Worm (Caenorhabditis elegans): ENCODE measurements around the gene sdz-11.

Gene sdz-11

DNA sequence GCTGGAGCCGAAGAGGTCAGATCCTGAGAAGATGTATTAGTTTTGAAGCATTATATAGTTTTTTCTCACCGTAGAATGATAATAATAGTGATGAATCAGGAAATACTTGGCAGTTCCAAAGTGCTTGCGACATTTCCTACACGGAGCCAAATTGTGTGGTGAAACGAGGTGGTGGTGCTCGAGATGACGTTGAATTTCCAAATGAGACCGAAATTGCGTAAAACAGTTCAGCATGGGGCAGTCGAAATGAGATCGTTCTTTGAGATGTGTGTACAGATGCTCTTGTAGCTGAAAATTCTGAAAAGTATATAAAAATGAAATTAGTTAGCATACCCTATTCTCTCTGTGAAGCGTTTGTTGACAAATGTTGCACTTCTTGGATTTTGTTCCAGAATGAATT, 24.1 kb downstream of the sdz-11 start, which contains the start of gene C46E10.8:
TSS of gene C46E10.8 (minus strand) at position 101 of the 400 bp plus-strand sequence.
- TF ChIP-seq him-1 (tag; optimal IDR thresholded peaks at IDR 0.05) (no peak), dao-5 (tag; optimal IDR thresholded peaks at IDR 0.05) (no peak)

DNA sequence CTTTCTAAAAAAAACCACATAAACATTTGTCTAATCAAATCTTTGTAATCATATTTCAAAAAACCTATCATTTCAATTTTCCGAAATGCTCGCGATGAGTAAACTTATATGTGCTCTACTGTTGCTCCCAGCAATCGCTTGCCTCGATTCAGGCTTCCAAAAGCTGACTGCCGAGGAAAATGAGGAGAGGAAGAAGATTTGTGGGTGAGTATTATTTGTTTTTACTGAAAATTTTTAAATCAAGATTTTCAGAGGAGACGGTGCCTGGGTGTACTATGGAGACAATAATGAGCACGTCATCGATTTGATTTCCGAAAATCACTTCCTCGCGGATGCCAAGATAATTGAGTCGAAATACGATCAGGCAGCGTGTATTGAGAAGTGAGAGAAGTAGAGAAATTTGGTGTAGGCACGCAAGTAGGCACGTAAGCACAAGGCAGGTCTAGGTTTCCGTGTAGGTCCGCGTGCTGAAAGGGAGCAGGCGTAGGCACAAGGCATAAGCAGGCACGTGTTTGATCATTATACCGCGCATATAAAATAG, 27.8 kb downstream of the sdz-11 start, which contains the start of gene C46E10.1:
TSS of gene C46E10.1 (plus strand) at position 51 of the 541 bp plus-strand sequence.
- TF ChIP-seq W03F9.2 (tag; optimal IDR thresholded peaks at IDR 0.05) (no peak), dao-5 (tag; optimal IDR thresholded peaks at IDR 0.05) (no peak), him-1 (tag; optimal IDR thresholded peaks at IDR 0.05) (no peak)

DNA sequence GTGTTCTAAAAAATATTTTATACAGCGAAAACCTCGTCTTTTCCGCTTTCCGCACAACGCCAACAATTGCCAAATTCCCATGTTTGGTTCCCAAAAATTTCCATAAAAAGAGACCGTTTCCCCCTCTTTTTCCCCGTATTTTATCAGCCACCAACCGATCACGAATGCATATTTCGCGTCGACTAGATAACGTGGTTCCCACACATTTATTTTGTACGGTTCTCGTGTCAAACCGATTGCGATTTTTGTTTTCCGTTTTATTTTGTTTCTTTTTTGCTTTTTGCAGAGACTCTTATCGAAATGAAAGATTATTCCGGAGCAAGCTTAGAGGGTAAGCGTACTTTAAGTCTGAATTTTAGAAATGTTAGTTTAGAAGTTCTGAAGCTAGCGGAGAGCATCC, 31.1 kb downstream of the sdz-11 start, which contains the start of gene C46E10.3:
TSS of gene C46E10.3 (plus strand) at position 301 of the 400 bp plus-strand sequence.
- no peak for TF ChIP-seq him-1 (tag; optimal IDR thresholded peaks at IDR 0.05)

DNA sequence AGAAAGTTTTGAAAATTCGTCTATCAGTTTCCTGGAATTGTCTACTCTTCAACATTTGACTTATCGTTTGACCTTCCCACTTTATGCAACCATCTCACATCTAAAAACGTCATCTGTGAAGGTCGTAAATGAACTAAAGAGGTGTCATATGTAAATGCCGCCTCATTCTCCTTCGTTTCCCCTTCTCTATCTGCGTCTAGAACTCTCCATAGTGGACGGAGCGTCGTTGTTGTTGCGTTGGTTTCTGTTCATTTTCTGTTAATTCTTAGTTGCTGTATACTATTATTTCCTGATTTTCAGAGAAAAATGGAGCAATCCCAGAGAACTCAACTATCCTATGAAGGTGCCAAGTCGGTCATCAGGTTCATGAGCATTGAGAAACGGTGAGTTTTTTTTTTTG, 35.1 kb downstream of the sdz-11 start, which contains the start of gene fbxc-52:
TSS of gene fbxc-52 (plus strand) at position 301 of the 400 bp plus-strand sequence.
- no peak for TF ChIP-seq dao-5 (tag; optimal IDR thresholded peaks at IDR 0.05)
- no peak for TF ChIP-seq him-1 (tag; optimal IDR thresholded peaks at IDR 0.05)
- no peak for TF ChIP-seq W03F9.2 (tag; optimal IDR thresholded peaks at IDR 0.05)

DNA sequence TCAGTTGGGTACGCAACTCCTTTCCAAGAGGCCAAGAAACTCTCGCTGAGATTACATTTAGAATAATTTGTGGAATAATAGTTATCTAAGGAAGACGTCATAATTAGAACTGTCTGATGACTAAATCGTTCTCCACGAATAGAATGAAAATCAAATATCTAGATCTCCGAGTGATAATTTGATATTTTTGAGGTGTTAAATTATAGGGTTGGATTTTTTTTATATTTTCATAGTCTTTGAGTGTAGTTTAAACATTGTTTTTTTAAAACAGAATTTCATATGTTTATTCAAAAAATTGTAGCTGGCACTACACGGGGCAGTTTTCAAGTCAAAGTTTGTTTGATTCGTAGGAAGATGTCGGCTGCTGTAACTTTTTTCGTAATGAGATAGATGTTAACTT, 35.6 kb downstream of the sdz-11 start, which contains the start of gene srh-99:
TSS of gene srh-99 (minus strand) at position 101 of the 400 bp plus-strand sequence.
- TF ChIP-seq him-1 (tag; optimal IDR thresholded peaks at IDR 0.05) (no peak), dao-5 (tag; optimal IDR thresholded peaks at IDR 0.05) (no peak), W03F9.2 (tag; optimal IDR thresholded peaks at IDR 0.05) (no peak)

DNA sequence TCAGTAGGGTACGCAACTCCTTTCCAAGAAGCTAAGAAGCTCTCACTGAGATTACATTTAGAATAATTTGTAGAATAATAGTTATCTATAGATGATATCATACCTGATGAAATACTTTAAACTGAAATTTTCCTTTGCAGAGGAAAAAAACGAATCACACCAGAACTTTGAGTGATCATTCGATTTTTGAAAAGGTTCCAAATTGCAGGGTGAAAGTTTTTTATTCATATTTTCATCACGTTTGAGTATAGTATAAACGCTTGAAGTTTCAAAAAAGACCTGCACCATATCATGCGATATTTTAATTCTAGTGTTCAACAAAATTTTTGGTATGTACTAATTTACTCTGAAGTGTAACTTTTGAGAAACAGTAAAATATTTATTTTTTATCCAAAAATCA, 37.5 kb downstream of the sdz-11 start, which contains the start of gene srh-100:
TSS of gene srh-100 (minus strand) at position 101 of the 400 bp plus-strand sequence.
- TF ChIP-seq him-1 (tag; optimal IDR thresholded peaks at IDR 0.05) (no peak), W03F9.2 (tag; optimal IDR thresholded peaks at IDR 0.05) (no peak)

DNA sequence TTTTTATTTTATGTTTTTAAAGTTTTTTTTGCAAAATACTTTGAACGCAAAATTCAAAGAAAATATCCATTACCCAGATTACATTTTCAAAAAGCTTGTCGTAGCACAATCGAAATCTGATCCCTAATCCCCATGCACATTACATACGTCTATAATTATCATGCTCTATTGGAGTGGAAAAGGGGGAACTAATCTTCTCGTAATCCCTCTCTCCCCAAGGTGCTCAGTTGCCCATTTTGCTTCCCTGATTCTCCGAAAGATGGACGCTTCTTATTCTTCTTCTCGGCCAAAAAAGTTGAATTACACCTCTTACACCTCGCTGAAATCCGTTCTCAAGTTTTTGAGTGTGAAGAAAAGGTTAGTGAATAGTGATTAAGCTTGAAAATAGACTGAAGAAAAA, 41.0 kb downstream of the sdz-11 start, which contains the start of gene fbxc-53:
TSS of gene fbxc-53 (plus strand) at position 245 of the 400 bp plus-strand sequence.
- TF ChIP-seq dao-5 (tag; optimal IDR thresholded peaks at IDR 0.05), result no peak
- no peak for TF ChIP-seq him-1 (tag; optimal IDR thresholded peaks at IDR 0.05)
- no peak for TF ChIP-seq W03F9.2 (tag; optimal IDR thresholded peaks at IDR 0.05)

DNA sequence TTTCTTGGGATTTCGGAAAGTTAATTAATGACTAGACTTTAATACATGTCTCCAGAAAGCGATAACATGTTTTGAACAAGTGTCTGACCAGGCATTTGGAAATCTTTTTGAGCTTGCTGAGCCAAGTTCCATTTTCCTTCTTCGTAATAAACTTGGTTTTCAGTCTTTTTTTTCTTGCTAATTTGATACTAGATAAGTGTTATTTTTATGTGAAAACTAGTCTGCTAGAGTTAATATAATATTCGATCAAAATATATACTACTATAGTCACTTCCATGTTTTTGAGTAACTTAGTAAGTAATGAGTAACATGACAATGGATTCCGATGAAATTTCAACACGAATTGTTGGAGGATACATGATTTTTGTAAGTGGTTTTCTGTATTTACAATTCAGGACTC, 42.8 kb downstream of the sdz-11 start, which contains the start of gene srx-110:
TSS of gene srx-110 (plus strand) at position 301 of the 400 bp plus-strand sequence.
- TF ChIP-seq dao-5 (tag; optimal IDR thresholded peaks at IDR 0.05), result no peak
- TF ChIP-seq W03F9.2 (tag; optimal IDR thresholded peaks at IDR 0.05), result no peak
- no peak for TF ChIP-seq him-1 (tag; optimal IDR thresholded peaks at IDR 0.05)

DNA sequence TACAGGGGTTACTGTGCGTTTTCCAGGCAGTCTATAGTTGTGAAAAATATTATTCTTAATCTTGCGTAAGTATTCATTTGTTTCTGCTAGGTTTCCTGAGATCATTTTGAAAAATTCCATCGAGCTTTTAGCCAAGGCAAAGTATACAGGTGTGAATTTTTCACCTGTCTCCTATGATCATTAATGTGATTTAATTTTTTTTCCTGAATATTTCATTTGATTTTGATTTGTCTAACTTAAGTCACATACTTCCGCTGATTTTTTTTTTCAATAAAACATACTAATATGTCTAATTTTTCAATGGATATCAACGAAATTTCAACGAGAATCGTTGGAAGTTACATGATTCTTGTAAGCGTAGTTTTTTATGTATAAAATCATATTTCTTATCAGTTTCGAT, 46.8 kb downstream of the sdz-11 start, which contains the start of gene srx-108:
TSS of gene srx-108 (plus strand) at position 301 of the 400 bp plus-strand sequence.
- TF ChIP-seq dao-5 (tag; optimal IDR thresholded peaks at IDR 0.05), result no peak
- no peak for TF ChIP-seq him-1 (tag; optimal IDR thresholded peaks at IDR 0.05)
- TF ChIP-seq W03F9.2 (tag; optimal IDR thresholded peaks at IDR 0.05), result no peak

DNA sequence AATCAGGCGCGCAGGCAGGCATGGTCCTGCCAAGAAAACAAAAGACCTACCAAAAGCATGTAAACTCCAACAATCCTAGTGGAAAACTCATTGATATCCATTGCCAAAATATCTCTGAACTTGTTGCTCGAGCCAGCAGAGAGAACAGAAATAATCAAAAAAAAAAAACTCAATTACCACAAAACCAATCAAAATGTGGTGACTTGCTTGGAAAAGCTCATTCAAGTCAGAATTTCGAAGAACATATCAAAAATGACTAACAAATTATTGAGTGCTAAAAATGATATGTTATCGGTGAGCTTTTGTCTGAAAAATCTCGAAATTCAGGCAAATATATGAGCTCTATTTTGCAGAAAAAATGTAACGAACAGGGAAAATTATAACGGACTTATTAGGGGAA, 50.8 kb downstream of the sdz-11 start, which contains the start of gene srx-105:
TSS of gene srx-105 (minus strand) at position 101 of the 400 bp plus-strand sequence.
- TF ChIP-seq dao-5 (tag; optimal IDR thresholded peaks at IDR 0.05) (no peak), W03F9.2 (tag; optimal IDR thresholded peaks at IDR 0.05) (no peak), him-1 (tag; optimal IDR thresholded peaks at IDR 0.05) (no peak)
